Worm (Caenorhabditis elegans) whole organism, early embryonic: ENCODE measurements around the gene R102.4.

Experiments
- B0310.2 ChIP-seq: sonication (generic microtip); optimal IDR thresholded peaks from 2 replicates; lab custom pipeline; 2016; ENCODE audit warnings: mild to moderate bottlenecking, missing genetic modification characterization, missing compliant biosample characterization
- F13C5.2 ChIP-seq: sonication (generic microtip); optimal IDR thresholded peaks from 2 replicates; lab custom pipeline; 2017; ENCODE audit warnings: mild to moderate bottlenecking, missing genetic modification characterization, inconsistent platforms, missing compliant biosample characterization
- aly-1 ChIP-seq: sonication (generic microtip); optimal IDR thresholded peaks from 2 replicates; lab custom pipeline; 2016; ENCODE audit warnings: missing genetic modification characterization, missing compliant biosample characterization
- ama-1 ChIP-seq: fragments of 150-350 bp; optimal IDR thresholded peaks from 2 replicates; lab custom pipeline; 2014
- ceh-13 ChIP-seq: fragments of 200-800 bp; sonication (Bioruptor generic); optimal IDR thresholded peaks from 2 replicates; lab custom pipeline; 2018; ENCODE audit warnings: mild to moderate bottlenecking, missing genetic modification characterization, missing compliant biosample characterization
- ceh-36 ChIP-seq: sonication (generic microtip); optimal IDR thresholded peaks from 2 replicates; lab custom pipeline; 2016; ENCODE audit warnings: missing genetic modification characterization, inconsistent platforms, missing compliant biosample characterization
- ets-7 ChIP-seq: sonication (generic microtip); optimal IDR thresholded peaks from 2 replicates; lab custom pipeline; 2016; ENCODE audit warnings: missing genotype, missing genetic modification characterization, missing compliant biosample characterization
- flt-1 ChIP-seq: fragments of 200-800 bp; sonication (Bioruptor generic); IDR thresholded peaks from 2 replicates; pipeline ENCODE4 v1.3.6; 2022; ENCODE audit warnings: missing genetic modification characterization, missing compliant biosample characterization
- hmbx-1 ChIP-seq: sonication (generic microtip); optimal IDR thresholded peaks from 2 replicates; lab custom pipeline; 2016; ENCODE audit warnings: mild to moderate bottlenecking, missing genetic modification characterization, missing compliant biosample characterization
- hmg-4 ChIP-seq: fragments of 200-800 bp; sonication (Bioruptor generic); optimal IDR thresholded peaks from 2 replicates; lab custom pipeline; 2018; ENCODE audit warnings: mild to moderate bottlenecking, missing genetic modification characterization, missing compliant biosample characterization
- hnd-1 ChIP-seq: sonication (generic microtip); optimal IDR thresholded peaks from 2 replicates; lab custom pipeline; 2016; ENCODE audit warnings: missing genetic modification characterization, missing compliant biosample characterization
- pes-1 ChIP-seq: fragments of 200-800 bp; sonication (Bioruptor generic); IDR thresholded peaks from 2 replicates; pipeline ENCODE4 v1.3.6; 2022; ENCODE audit warnings: missing genetic modification reagents, missing genetic modification characterization, missing compliant biosample characterization
- scrt-1 ChIP-seq: fragments of 200-800 bp; sonication (Bioruptor generic); IDR thresholded peaks from 2 replicates; pipeline ENCODE4 v1.3.6; 2022; ENCODE audit warnings: missing genetic modification characterization, missing compliant biosample characterization
- sea-1 ChIP-seq: fragments of 200-800 bp; sonication (Bioruptor generic); conservative IDR thresholded peaks from 2 replicates; pipeline ENCODE4 v1.3.6; 2022; ENCODE audit warnings: missing genetic modification characterization, missing compliant biosample characterization
- tbx-11 ChIP-seq: fragments of 200-800 bp; sonication (Bioruptor generic); IDR thresholded peaks from 2 replicates; pipeline ENCODE4 v1.3.6; 2022; ENCODE audit warnings: missing genetic modification characterization, missing compliant biosample characterization
- tbx-37 ChIP-seq: fragments of 200-800 bp; sonication (Bioruptor generic); conservative IDR thresholded peaks from 2 replicates; pipeline ENCODE4 v1.3.6; 2022; ENCODE audit warnings: missing genetic modification reagents, missing genetic modification characterization, missing compliant biosample characterization
- tra-4 ChIP-seq: sonication (generic microtip); optimal IDR thresholded peaks from 2 replicates; lab custom pipeline; 2017; ENCODE audit warnings: missing genetic modification characterization, missing compliant biosample characterization

R102.4 gene

DNA sequence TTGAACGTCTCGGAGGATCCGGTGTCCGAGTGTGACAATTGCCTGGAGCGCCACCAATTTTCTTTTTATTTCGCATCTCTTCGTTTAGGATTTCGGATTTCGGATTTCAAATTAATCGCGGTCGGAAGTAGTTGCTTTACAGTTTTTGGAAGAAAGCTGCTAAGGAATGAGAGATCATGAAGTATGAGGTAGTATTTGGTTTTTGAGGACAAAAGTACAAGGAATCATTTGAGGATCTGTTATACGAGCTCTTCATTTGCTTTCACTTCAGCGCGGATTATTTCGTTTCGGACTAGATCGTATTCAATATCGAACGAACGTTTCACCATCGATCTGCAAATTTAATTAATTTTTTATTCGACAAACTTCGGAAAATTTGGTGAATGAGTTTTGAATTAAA is 4.6 kb upstream of the R102.4 start, which contains the start of gene R102.11:
Gene R102.11, minus strand, starts transcription at position 101 of the 400 bp plus-strand sequence.
- TF ChIP-seq flt-1 (GFP tag; lab: Robert Waterston, UW), result no peak
- TF ChIP-seq pes-1, result no peak
- TF ChIP-seq ets-7, result no peak
- no peak for TF ChIP-seq scrt-1 (GFP tag; lab: Robert Waterston, UW)
- TF ChIP-seq hmg-4, result no peak
- TF ChIP-seq ceh-36, result no peak
- TF ChIP-seq hnd-1, result no peak
- no peak for TF ChIP-seq tbx-11 (GFP tag; lab: Robert Waterston, UW)
- TF ChIP-seq hmbx-1 (tag; lab: Kevin White, UChicago), result no peak
- no peak for TF ChIP-seq ceh-13
- no peak for TF ChIP-seq tbx-37 (GFP tag; lab: Robert Waterston, UW)
- no peak for TF ChIP-seq B0310.2 (tag; lab: Kevin White, UChicago)
- no peak for TF ChIP-seq ama-1 (lab: Kevin White, UChicago)
- TF ChIP-seq sea-1 (GFP tag; lab: Robert Waterston, UW), result no peak

DNA sequence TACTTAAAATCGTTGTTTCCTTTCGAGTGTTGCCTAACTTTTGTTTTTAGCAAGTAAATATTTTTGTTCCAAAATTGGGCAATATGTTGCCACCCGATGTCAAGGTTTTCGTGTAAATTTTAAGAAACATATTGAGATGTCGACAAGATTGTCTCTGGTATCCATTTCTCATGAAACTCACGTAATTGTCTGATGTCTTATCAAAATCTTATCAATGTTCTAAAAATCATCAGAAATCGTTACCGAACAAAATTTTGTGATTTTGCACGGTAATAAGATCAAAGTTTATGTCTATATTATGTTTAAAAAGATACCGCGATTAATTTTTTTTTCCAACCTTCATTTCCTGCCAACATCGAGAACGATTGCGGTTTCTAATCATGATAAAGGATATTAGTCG is 3.9 kb upstream of the R102.4 start:
- no peak for TF ChIP-seq ceh-13
- TF ChIP-seq F13C5.2, result no peak
- no peak for TF ChIP-seq ceh-36
- TF ChIP-seq hnd-1, result no peak

DNA sequence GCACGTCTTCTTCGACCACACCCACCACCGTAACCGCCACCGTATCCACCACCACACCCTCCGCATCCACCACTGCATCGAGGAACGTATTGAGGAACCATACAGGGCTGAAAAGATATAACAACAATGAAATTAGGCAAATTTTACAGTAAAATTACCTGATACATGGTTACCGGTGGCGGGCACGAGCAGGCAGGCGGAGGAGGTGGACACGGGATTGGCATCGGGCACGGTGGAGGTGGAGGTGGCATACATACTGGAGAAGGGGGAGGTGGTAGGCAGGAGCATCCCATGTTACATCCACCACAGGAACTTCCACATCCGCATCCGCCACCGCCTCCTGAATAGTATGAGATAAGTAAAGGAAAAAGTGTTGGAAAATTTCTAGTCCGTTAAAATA is 3.4 kb upstream of the R102.4 start:
- TF ChIP-seq hmbx-1 (tag; lab: Kevin White, UChicago) (no peak), ceh-13 (no peak), ama-1 (lab: Kevin White, UChicago) (no peak), aly-1 (tag; lab: Kevin White, UChicago) (no peak), hmg-4 (no peak), tra-4 (tag; lab: Kevin White, UChicago) (no peak), flt-1 (GFP tag; lab: Robert Waterston, UW) (no peak), F13C5.2 (no peak), tbx-37 (GFP tag; lab: Robert Waterston, UW) (no peak), sea-1 (GFP tag; lab: Robert Waterston, UW) (no peak), tbx-11 (GFP tag; lab: Robert Waterston, UW) (no peak), ets-7 (no peak), pes-1 (no peak), B0310.2 (tag; lab: Kevin White, UChicago) (no peak), hnd-1 (no peak), scrt-1 (GFP tag; lab: Robert Waterston, UW) (no peak), ceh-36 (no peak)

DNA sequence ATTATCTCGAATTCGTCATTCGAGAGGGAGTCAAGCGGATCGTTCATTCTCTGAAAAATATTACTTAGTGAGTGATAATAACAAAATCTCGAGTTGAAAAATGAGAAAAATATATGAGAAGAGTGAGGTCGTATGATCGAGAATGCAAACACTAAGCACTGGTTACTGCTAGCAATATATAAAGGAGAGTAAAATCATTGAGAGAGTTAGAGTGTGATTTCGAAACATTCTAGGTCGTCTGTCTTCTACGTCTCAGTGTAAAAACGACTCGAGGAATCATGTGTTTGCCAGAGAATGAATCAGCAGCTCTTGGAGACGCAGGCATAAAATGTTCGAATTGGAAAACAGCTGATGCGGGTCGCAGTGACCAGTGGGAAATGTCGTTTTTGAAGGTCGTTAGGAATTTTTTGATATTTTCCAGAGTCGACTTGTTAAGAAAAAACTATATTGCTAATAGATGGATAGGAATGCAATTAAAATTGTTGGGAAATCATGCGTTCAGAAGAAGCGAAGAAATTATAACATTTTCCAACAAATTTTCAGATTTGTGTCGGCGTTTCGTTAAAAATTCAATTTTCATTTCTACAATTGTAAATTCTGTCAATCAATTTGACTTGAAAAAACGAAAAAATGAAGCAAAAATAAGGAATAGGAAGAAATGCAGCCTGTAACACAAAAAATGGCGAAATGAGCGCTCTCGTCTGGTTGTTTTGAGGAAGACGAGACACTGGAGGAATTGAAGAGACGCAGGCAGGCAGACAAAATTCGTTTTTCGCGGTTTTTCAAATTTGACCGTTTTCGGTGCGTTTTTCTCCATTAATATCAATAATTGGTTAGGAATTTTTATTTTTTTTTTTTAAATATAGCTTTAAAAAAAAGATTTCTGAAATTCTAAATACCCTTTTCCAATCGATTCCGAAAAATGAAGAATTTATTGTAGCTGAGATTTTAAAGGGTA is 2.2 kb upstream of the R102.4 start, which contains the start of gene allo-1:
Gene allo-1, minus strand, starts transcription at position 51 of the 958 bp plus-strand sequence.
- TF ChIP-seq tbx-37 (GFP tag; lab: Robert Waterston, UW) (no peak), hmg-4 (no peak), F13C5.2 (no peak), B0310.2 (tag; lab: Kevin White, UChicago) (no peak), scrt-1 (GFP tag; lab: Robert Waterston, UW) (no peak), aly-1 (tag; lab: Kevin White, UChicago) (no peak), ets-7 (no peak), ceh-36 (no peak), flt-1 (GFP tag; lab: Robert Waterston, UW) (no peak), ceh-13 (no peak), tbx-11 (GFP tag; lab: Robert Waterston, UW) (no peak), hmbx-1 (tag; lab: Kevin White, UChicago) (no peak), ama-1 (lab: Kevin White, UChicago) (no peak), sea-1 (GFP tag; lab: Robert Waterston, UW) (no peak), hnd-1 (no peak), pes-1 (no peak), tra-4 (tag; lab: Kevin White, UChicago) (no peak)

- no peak for TF ChIP-seq tra-4 (tag; lab: Kevin White, UChicago)
- no peak for TF ChIP-seq hmg-4
- TF ChIP-seq pes-1, result no peak
- TF ChIP-seq scrt-1 (GFP tag; lab: Robert Waterston, UW), result no peak
- no peak for TF ChIP-seq tbx-11 (GFP tag; lab: Robert Waterston, UW)
- TF ChIP-seq sea-1 (GFP tag; lab: Robert Waterston, UW), result no peak
- no peak for TF ChIP-seq hmbx-1 (tag; lab: Kevin White, UChicago)
- no peak for TF ChIP-seq F13C5.2
- TF ChIP-seq ceh-36, result no peak
- no peak for TF ChIP-seq flt-1 (GFP tag; lab: Robert Waterston, UW)
- no peak for TF ChIP-seq aly-1 (tag; lab: Kevin White, UChicago)
- no peak for TF ChIP-seq B0310.2 (tag; lab: Kevin White, UChicago)
- no peak for TF ChIP-seq tbx-37 (GFP tag; lab: Robert Waterston, UW)
- no peak for TF ChIP-seq hnd-1
- TF ChIP-seq ets-7, result no peak
- no peak for TF ChIP-seq ama-1 (lab: Kevin White, UChicago)
These were observed 5.0 kb downstream of the R102.4 start, which contains the start of gene R102.8 for ce11 chrIV:10690139-10690538. Gene R102.8, minus strand, starts transcription at chrIV:10690239.

DNA sequence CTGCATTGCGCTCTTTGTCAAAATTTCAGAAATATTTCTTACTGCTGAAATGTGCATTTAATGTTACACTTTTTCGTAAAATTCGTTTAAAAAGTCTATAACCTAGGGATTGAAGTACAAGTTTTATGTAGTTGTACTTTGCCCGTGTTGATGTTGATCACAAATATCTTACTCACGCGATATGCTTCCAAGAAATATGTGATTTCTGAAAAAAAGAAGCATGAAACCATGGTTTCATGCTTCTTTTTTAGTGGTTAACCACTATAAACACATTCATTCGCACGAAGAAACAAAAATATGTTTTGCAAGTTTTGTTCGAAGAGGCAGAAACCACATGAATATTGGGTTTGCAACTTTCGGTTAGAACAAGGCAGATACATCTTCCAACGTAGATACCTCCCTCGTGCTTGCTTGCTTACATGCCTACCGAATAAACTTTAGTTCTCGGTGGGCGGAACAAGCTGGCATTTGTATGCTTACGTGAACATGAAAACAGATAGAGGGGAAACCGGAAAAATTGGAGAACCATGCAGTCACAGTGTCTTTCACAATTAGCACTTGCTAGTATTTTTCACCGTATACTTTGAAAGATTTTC is 6.0 kb downstream of the R102.4 start, which contains the start of gene R102.3:
Gene R102.3, plus strand, starts transcription at position 546 of the 596 bp plus-strand sequence.
- no peak for TF ChIP-seq F13C5.2
- TF ChIP-seq ceh-13, result no peak
- TF ChIP-seq ama-1 (lab: Kevin White, UChicago), result no peak
- TF ChIP-seq hmg-4, result no peak
- no peak for TF ChIP-seq ceh-36
- no peak for TF ChIP-seq sea-1 (GFP tag; lab: Robert Waterston, UW)
- no peak for TF ChIP-seq tbx-37 (GFP tag; lab: Robert Waterston, UW)
- TF ChIP-seq tbx-11 (GFP tag; lab: Robert Waterston, UW), result no peak
- no peak for TF ChIP-seq hmbx-1 (tag; lab: Kevin White, UChicago)
- TF ChIP-seq hnd-1, result no peak
- TF ChIP-seq ets-7, result no peak
- TF ChIP-seq scrt-1 (GFP tag; lab: Robert Waterston, UW), result no peak
